Worm (Caenorhabditis elegans) whole organism, L4 larva: ENCODE measurements around the gene egl-19.
A peak's percentile ranks its signal among the peaks of the same experiment; 100 is the strongest.

Source experiments
- F10B5.3 ChIP-seq: sonication (generic microtip); optimal IDR thresholded peaks from 2 replicates; lab custom pipeline; 2016; ENCODE audit warnings: mild to moderate bottlenecking, missing genetic modification characterization, missing compliant biosample characterization
- F26F4.8 ChIP-seq: fragments of 200-800 bp; sonication (Bioruptor generic); conservative IDR thresholded peaks from 2 replicates; pipeline ENCODE4 v1.3.6; 2022; ENCODE audit warnings: missing genetic modification characterization, missing compliant biosample characterization
- F37D6.2 ChIP-seq: sonication (generic microtip); optimal IDR thresholded peaks from 2 replicates; lab custom pipeline; 2016; ENCODE audit warnings: mild to moderate bottlenecking, missing genetic modification characterization, missing compliant biosample characterization
- F44E2.7 ChIP-seq: fragments of 200-800 bp; sonication (Bioruptor generic); IDR thresholded peaks from 2 replicates; pipeline ENCODE4 v2.1.2; 2022; ENCODE audit warnings: missing genetic modification characterization, missing compliant biosample characterization
- F49E8.2 ChIP-seq: sonication (generic microtip); optimal IDR thresholded peaks from 2 replicates; lab custom pipeline; 2016; ENCODE audit warnings: missing compliant biosample characterization, mild to moderate bottlenecking, missing genetic modification characterization, borderline replicate concordance
- R02D3.7 ChIP-seq: fragments of 150-350 bp; sonication (generic microtip); optimal IDR thresholded peaks from 3 replicates; lab custom pipeline; 2014; ENCODE audit warnings: missing biosample characterization, missing genetic modification characterization
- T26A8.4 ChIP-seq: fragments of 200-800 bp; sonication (Bioruptor generic); IDR thresholded peaks from 2 replicates; pipeline ENCODE4 v1.3.6; 2022; ENCODE audit warnings: missing genetic modification characterization, missing compliant biosample characterization
- ZK546.5 ChIP-seq, 2 experiments: sonication (generic microtip); optimal IDR thresholded peaks; 2 replicates each; lab custom pipeline; 2017; ENCODE audit warnings: missing biosample characterization in 2 of 2, missing genetic modification characterization in 2 of 2
- aha-1 ChIP-seq: fragments of 150-350 bp; peaks from one replicate; lab custom pipeline; 2014; ENCODE audit warnings: missing biosample characterization, missing genetic modification characterization
- ama-1 ChIP-seq: fragments of 150-350 bp; optimal IDR thresholded peaks from 2 replicates; lab custom pipeline; 2014; ENCODE audit warnings: inconsistent platforms, mixed read lengths
- ceh-20 ChIP-seq: fragments of 200-800 bp; sonication (Bioruptor generic); IDR thresholded peaks from 2 replicates; pipeline ENCODE4 v1.3.6; 2022; ENCODE audit warnings: missing genetic modification reagents, missing genetic modification characterization, missing compliant biosample characterization
- ceh-32 ChIP-seq: sonication (generic microtip); optimal IDR thresholded peaks from 2 replicates; lab custom pipeline; 2016; ENCODE audit warnings: mild to moderate bottlenecking, missing genetic modification characterization, missing compliant biosample characterization; ENCODE audit not compliant: poor library complexity
- ceh-62 ChIP-seq: sonication (generic microtip); optimal IDR thresholded peaks from 2 replicates; lab custom pipeline; 2017; ENCODE audit warnings: missing biosample characterization, missing genetic modification characterization
- ceh-82 ChIP-seq: sonication (generic microtip); optimal IDR thresholded peaks from 2 replicates; lab custom pipeline; 2017; ENCODE audit warnings: missing biosample characterization, missing genetic modification characterization
- ctbp-1 ChIP-seq: fragments of 200-800 bp; sonication (Bioruptor generic); IDR thresholded peaks from 2 replicates; pipeline ENCODE4 v1.3.6; 2022; ENCODE audit warnings: missing genetic modification reagents, missing genetic modification characterization, missing compliant biosample characterization
- daf-16 ChIP-seq, 3 experiments: sonication (generic microtip); optimal IDR thresholded peaks; 2 replicates each; lab custom pipeline; 2016 to 2017; ENCODE audit warnings: missing genetic modification characterization in 3 of 3, missing genetic modification reagents in 3 of 3, mild to moderate bottlenecking in 2 of 3, missing compliant biosample characterization in 2 of 3, missing biosample characterization in 1 of 3, moderate library complexity in 1 of 3
- daf-19 ChIP-seq: fragments of 200-800 bp; sonication (Bioruptor generic); conservative IDR thresholded peaks from 2 replicates; pipeline ENCODE4 v1.3.6; 2022; ENCODE audit warnings: missing genetic modification characterization, missing compliant biosample characterization
- daf-8 ChIP-seq: fragments of 200-800 bp; sonication (Bioruptor generic); IDR thresholded peaks from 2 replicates; pipeline ENCODE4 v1.3.6; 2022; ENCODE audit warnings: missing genetic modification characterization, missing compliant biosample characterization
- dmd-8 ChIP-seq: fragments of 200-800 bp; sonication (Bioruptor generic); IDR thresholded peaks from 2 replicates; pipeline ENCODE4 v1.3.6; 2022; ENCODE audit warnings: missing genetic modification characterization, missing compliant biosample characterization
- duxl-1 ChIP-seq: sonication (generic microtip); optimal IDR thresholded peaks from 2 replicates; lab custom pipeline; 2016; ENCODE audit warnings: mild to moderate bottlenecking, missing genetic modification characterization, moderate library complexity, missing compliant biosample characterization; ENCODE audit not compliant: poor library complexity
- dve-1 ChIP-seq: sonication (generic microtip); optimal IDR thresholded peaks from 2 replicates; lab custom pipeline; 2017; ENCODE audit warnings: antibody characterized with exemption, mild to moderate bottlenecking, missing genetic modification characterization, missing compliant biosample characterization; ENCODE audit not compliant: insufficient read depth
- egl-27 ChIP-seq: sonication (generic microtip); optimal IDR thresholded peaks from 3 replicates; lab custom pipeline; 2017; ENCODE audit warnings: missing biosample characterization, missing genetic modification reagents, missing genetic modification characterization
- egl-43 ChIP-seq: fragments of 200-800 bp; sonication (Bioruptor generic); IDR thresholded peaks from 2 replicates; pipeline ENCODE4 v1.3.6; 2022; ENCODE audit warnings: missing genetic modification reagents, missing genetic modification characterization, missing compliant biosample characterization
- gei-8 ChIP-seq: fragments of 200-800 bp; sonication (Bioruptor generic); optimal IDR thresholded peaks from 2 replicates; lab custom pipeline; 2018; ENCODE audit warnings: mild to moderate bottlenecking, missing genetic modification characterization, missing compliant biosample characterization
- lim-7 ChIP-seq: fragments of 200-800 bp; sonication (Bioruptor generic); IDR thresholded peaks from 2 replicates; pipeline ENCODE4 v1.3.6; 2022; ENCODE audit warnings: missing genetic modification characterization, missing compliant biosample characterization
- lin-1 ChIP-seq: fragments of 200-800 bp; sonication (Bioruptor generic); IDR thresholded peaks from 2 replicates; pipeline ENCODE4 v1.3.6; 2022; ENCODE audit warnings: missing genetic modification reagents, missing genetic modification characterization, missing compliant biosample characterization
- lin-15B ChIP-seq: fragments of 150-350 bp; sonication (generic microtip); optimal IDR thresholded peaks from 3 replicates; lab custom pipeline; 2014; ENCODE audit warnings: missing biosample characterization, missing genetic modification characterization
- lin-39 ChIP-seq: fragments of 150-350 bp; optimal IDR thresholded peaks from 2 replicates; lab custom pipeline; 2014; ENCODE audit warnings: missing biosample characterization, missing genetic modification reagents, missing genetic modification characterization
- lir-3 ChIP-seq: sonication (generic microtip); optimal IDR thresholded peaks from 2 replicates; lab custom pipeline; 2016; ENCODE audit warnings: mild to moderate bottlenecking, missing genetic modification characterization, missing compliant biosample characterization
- lsy-2 ChIP-seq, 2 experiments: fragments of 150-350 bp in 1 of 2; sonication (generic microtip) in 1 of 2; optimal IDR thresholded peaks; 2 replicates each; lab custom pipeline; 2014 to 2017; ENCODE audit warnings: missing biosample characterization in 2 of 2, missing genetic modification characterization in 2 of 2
- madf-5 ChIP-seq, 2 experiments: fragments of 200-800 bp; sonication (Bioruptor generic); IDR thresholded peaks; 2 replicates each; pipeline ENCODE4 v1.3.6; 2022; ENCODE audit warnings: missing compliant biosample characterization in 2 of 2, missing genetic modification characterization in 2 of 2
- mdl-1 ChIP-seq, 2 experiments: fragments of 150-350 bp in 1 of 2; sonication (generic microtip) in 1 of 2; optimal IDR thresholded peaks; 2 replicates each; lab custom pipeline; 2014 to 2017; ENCODE audit warnings: missing biosample characterization in 2 of 2, missing genetic modification characterization in 2 of 2
- mdt-29 ChIP-seq: fragments of 200-800 bp; sonication (Bioruptor generic); IDR thresholded peaks from 2 replicates; pipeline ENCODE4 v1.3.6; 2022; ENCODE audit warnings: missing genetic modification reagents, missing genetic modification characterization, missing compliant biosample characterization
- mes-2 ChIP-seq: sonication (generic microtip); optimal IDR thresholded peaks from 2 replicates; lab custom pipeline; 2016; ENCODE audit warnings: missing genotype, mild to moderate bottlenecking, missing genetic modification characterization, missing compliant biosample characterization; ENCODE audit not compliant: poor library complexity, severe bottlenecking
- mxl-3 ChIP-seq: fragments of 200-800 bp; sonication (Bioruptor generic); optimal IDR thresholded peaks from 2 replicates; lab custom pipeline; 2018; ENCODE audit warnings: mild to moderate bottlenecking, missing genetic modification characterization, missing compliant biosample characterization
- nhr-10 ChIP-seq: fragments of 150-350 bp; optimal IDR thresholded peaks from 2 replicates; lab custom pipeline; 2014; ENCODE audit warnings: missing biosample characterization, missing genetic modification characterization
- nhr-11 ChIP-seq: fragments of 150-350 bp; optimal IDR thresholded peaks from 2 replicates; lab custom pipeline; 2014; ENCODE audit warnings: missing biosample characterization, missing genetic modification characterization
- nhr-237 ChIP-seq: sonication (generic microtip); optimal IDR thresholded peaks from 2 replicates; lab custom pipeline; 2017; ENCODE audit warnings: missing biosample characterization, missing genetic modification characterization
- nhr-28 ChIP-seq: fragments of 150-350 bp; optimal IDR thresholded peaks from 2 replicates; lab custom pipeline; 2014; ENCODE audit warnings: missing biosample characterization, missing genetic modification characterization
- nhr-48 ChIP-seq: sonication (generic microtip); optimal IDR thresholded peaks from 2 replicates; lab custom pipeline; 2016; ENCODE audit warnings: mild to moderate bottlenecking, missing genetic modification characterization, missing compliant biosample characterization
- nhr-77 ChIP-seq: fragments of 150-350 bp; optimal IDR thresholded peaks from 2 replicates; lab custom pipeline; 2014; ENCODE audit warnings: missing biosample characterization, missing genetic modification characterization
- pha-4 ChIP-seq, 2 experiments: fragments of 150-350 bp in 1 of 2; fragments of 200-800 bp in 1 of 2; sonication (Bioruptor generic) in 1 of 2; IDR thresholded peaks in 1 of 2; optimal IDR thresholded peaks in 1 of 2; 2 replicates each; pipeline versions ENCODE4 v1.3.6 to Lab custom; 2014 to 2022; ENCODE audit warnings: missing genetic modification characterization in 2 of 2, missing genetic modification reagents in 2 of 2, missing biosample characterization in 1 of 2, missing compliant biosample characterization in 1 of 2
- pqm-1 ChIP-seq: sonication (generic microtip); optimal IDR thresholded peaks from 2 replicates; lab custom pipeline; 2017; ENCODE audit warnings: missing biosample characterization, missing genetic modification characterization
- set-16 ChIP-seq: fragments of 200-800 bp; sonication (Bioruptor generic); IDR thresholded peaks from 2 replicates; pipeline ENCODE4 v1.3.6; 2022; ENCODE audit warnings: missing genetic modification reagents, missing genetic modification characterization, missing compliant biosample characterization
- skn-1 ChIP-seq: fragments of 150-350 bp; optimal IDR thresholded peaks from 2 replicates; lab custom pipeline; 2014; ENCODE audit warnings: missing biosample characterization, missing genetic modification characterization
- snpc-1.2 ChIP-seq: fragments of 200-800 bp; sonication (Bioruptor generic); IDR thresholded peaks from 2 replicates; pipeline ENCODE4 v1.3.6; 2022; ENCODE audit warnings: missing genetic modification reagents, missing genetic modification characterization, missing compliant biosample characterization
- tra-1 ChIP-seq: fragments of 200-800 bp; sonication (Bioruptor generic); IDR thresholded peaks from 2 replicates; pipeline ENCODE4 v1.3.6; 2022; ENCODE audit warnings: missing genetic modification reagents, missing genetic modification characterization, missing compliant biosample characterization
- unc-130 ChIP-seq: sonication (generic microtip); optimal IDR thresholded peaks from 2 replicates; lab custom pipeline; 2016; ENCODE audit warnings: missing genetic modification reagents, missing genetic modification characterization, missing compliant biosample characterization
- zag-1 ChIP-seq: fragments of 150-350 bp; optimal IDR thresholded peaks from 2 replicates; lab custom pipeline; 2014; ENCODE audit warnings: missing biosample characterization, missing genetic modification characterization
- zfp-3 ChIP-seq: fragments of 200-800 bp; sonication (Bioruptor generic); conservative IDR thresholded peaks from 2 replicates; pipeline ENCODE4 v1.3.6; 2022; ENCODE audit warnings: missing genetic modification reagents, missing genetic modification characterization, missing compliant biosample characterization

egl-19 gene

DNA sequence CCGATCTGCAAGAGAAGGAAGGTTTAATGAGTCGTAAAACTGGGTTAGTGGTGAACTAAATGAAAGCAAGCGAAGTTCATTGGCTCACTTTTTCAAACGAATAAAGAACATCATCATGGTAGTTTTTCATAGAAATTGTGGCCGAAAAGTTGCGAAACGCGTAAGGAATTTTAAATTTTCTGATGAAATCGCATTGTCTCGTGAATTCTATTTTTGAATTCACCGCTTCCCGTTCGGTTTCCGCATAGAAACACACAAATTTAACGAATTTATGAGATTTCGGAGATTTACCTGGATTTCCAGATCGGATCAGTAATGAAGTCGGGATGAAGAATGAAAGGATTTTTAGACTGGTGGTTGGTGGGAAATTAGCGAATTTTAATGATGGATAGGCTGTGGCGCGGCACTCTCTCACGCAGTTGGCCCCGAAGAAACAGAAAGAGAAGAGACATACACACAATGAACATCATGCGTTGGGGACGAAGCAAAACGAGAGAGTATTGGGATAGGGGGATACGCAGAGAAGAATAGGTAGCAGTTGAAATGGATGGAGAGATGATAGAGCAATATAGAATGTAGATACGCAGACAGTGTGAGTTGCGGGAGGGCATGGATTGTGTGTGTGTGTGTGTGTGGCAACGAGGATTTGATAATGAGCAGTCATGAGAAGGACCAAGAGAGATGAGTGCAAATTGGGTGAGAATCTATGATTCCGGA, 18.4 kb upstream of the egl-19 start (continued):
- TF ChIP-seq ceh-20 (GFP tag; lab: Robert Waterston, UW) (no peak), daf-8 (GFP tag; lab: Robert Waterston, UW) (no peak), aha-1 (tag; lab: Kevin White, UChicago) (peak; percentile 98), lim-7 (GFP tag; lab: Robert Waterston, UW) (no peak), ctbp-1 (GFP tag; lab: Robert Waterston, UW) (no peak), duxl-1 (tag; lab: Kevin White, UChicago) (no peak), set-16 (GFP tag; lab: Robert Waterston, UW) (no peak), daf-19 (GFP tag; lab: Robert Waterston, UW) (no peak), ZK546.5 (tag; optimal IDR thresholded peaks at IDR 0.05; lab: Kevin White, UChicago) (no peak), nhr-237 (tag; lab: Kevin White, UChicago) (no peak), zfp-3 (GFP tag; lab: Robert Waterston, UW) (no peak), egl-27 (tag; lab: Kevin White, UChicago) (no peak), skn-1 (no peak), zag-1 (tag; lab: Kevin White, UChicago) (no peak), F37D6.2 (tag; lab: Kevin White, UChicago) (no peak), mxl-3 (GFP tag; lab: Kevin White, UChicago) (peak; percentile 73), pqm-1 (tag; lab: Kevin White, UChicago) (no peak), nhr-28 (tag; lab: Kevin White, UChicago) (peak; percentile 33), nhr-11 (tag; lab: Kevin White, UChicago) (peak; percentile 67), mdt-29 (no peak), ama-1 (lab: Kevin White, UChicago) (no peak), F26F4.8 (GFP tag; lab: Robert Waterston, UW) (no peak), lin-39 (tag; lab: Kevin White, UChicago) (no peak), unc-130 (GFP tag; lab: Kevin White, UChicago) (no peak), mdl-1 (tag; optimal IDR thresholded peaks at IDR 0.05; lab: Kevin White, UChicago) (peak in 1 of 2 experiments; percentile 36), lin-1 (no peak), tra-1 (GFP tag; lab: Robert Waterston, UW) (0 out of 2 replicates have a peak, but pooled peaks have one; percentile 40), ceh-62 (tag; lab: Kevin White, UChicago) (no peak), F10B5.3 (tag; lab: Kevin White, UChicago) (no peak), gei-8 (GFP tag; lab: Kevin White, UChicago) (no peak), nhr-77 (no peak), madf-5 (GFP tag; IDR thresholded peaks at IDR 0.05; lab: Robert Waterston, UW) (no peak), lsy-2 (tag; optimal IDR thresholded peaks at IDR 0.05; lab: Kevin White, UChicago) (peak; percentile 49 to 62), ceh-82 (no peak), egl-43 (GFP tag; lab: Robert Waterston, UW) (no peak), ceh-32 (no peak), pha-4 (GFP tag; IDR thresholded peaks at IDR 0.05; lab: Robert Waterston, UW) (no peak), pha-4 (tag; optimal IDR thresholded peaks at IDR 0.05; lab: Kevin White, UChicago) (no peak), nhr-10 (tag; lab: Kevin White, UChicago) (no peak), mes-2 (tag; lab: Kevin White, UChicago) (peak; percentile 46), daf-16 (GFP tag; optimal IDR thresholded peaks at IDR 0.05; lab: Kevin White, UChicago) (peak in 1 of 2 experiments; percentile 6), daf-16 (tag; optimal IDR thresholded peaks at IDR 0.05; lab: Kevin White, UChicago) (no peak), lir-3 (tag; lab: Kevin White, UChicago) (no peak), F44E2.7 (GFP tag; lab: Robert Waterston, UW) (no peak), T26A8.4 (GFP tag; lab: Robert Waterston, UW) (0 out of 2 replicates have a peak, but pooled peaks have one; percentile 19), lin-15B (tag; lab: Kevin White, UChicago) (no peak), F49E8.2 (tag; lab: Kevin White, UChicago) (no peak), R02D3.7 (tag; lab: Kevin White, UChicago) (no peak), snpc-1.2 (GFP tag; lab: Robert Waterston, UW) (no peak), dve-1 (tag; lab: Kevin White, UChicago) (no peak), dmd-8 (GFP tag; lab: Robert Waterston, UW) (no peak), nhr-48 (tag; lab: Kevin White, UChicago) (no peak)
